Worm (Caenorhabditis elegans) whole organism, L2 larva: ENCODE measurements around the gene cyp-23A1.

Experiments
- ama-1 ChIP-seq: fragments of 150-350 bp; optimal IDR thresholded peaks from 2 replicates; lab custom pipeline; 2018; ENCODE audit warnings: inconsistent platforms
- blmp-1 ChIP-seq: sonication (generic microtip); optimal IDR thresholded peaks from 2 replicates; lab custom pipeline; 2017; ENCODE audit warnings: missing genetic modification characterization, mild to moderate bottlenecking, missing compliant biosample characterization, antibody characterized with exemption, moderate library complexity; ENCODE audit not compliant: insufficient read depth
- crh-2 ChIP-seq: sonication (generic microtip); optimal IDR thresholded peaks from 2 replicates; lab custom pipeline; 2017; ENCODE audit warnings: missing biosample characterization, missing genetic modification characterization
- elt-3 ChIP-seq: sonication (generic microtip); optimal IDR thresholded peaks from 2 replicates; lab custom pipeline; 2017; ENCODE audit warnings: missing biosample characterization, missing genetic modification characterization
- nhr-12 ChIP-seq: fragments of 150-350 bp; optimal IDR thresholded peaks from 2 replicates; lab custom pipeline; 2014; ENCODE audit warnings: missing biosample characterization, missing genetic modification characterization
- skn-1 ChIP-seq: sonication (generic microtip); optimal IDR thresholded peaks from 2 replicates; lab custom pipeline; 2017; ENCODE audit warnings: missing biosample characterization, missing genetic modification characterization
- unc-62 ChIP-seq: fragments of 150-350 bp; optimal IDR thresholded peaks from 2 replicates; lab custom pipeline; 2014; ENCODE audit warnings: missing biosample characterization, missing genetic modification reagents, missing genetic modification characterization

ce11 chrII:4505097-4505626, 6.8 kb upstream of the cyp-23A1 start, which contains the start of gene camt-1:
- TF ChIP-seq crh-2 (tag; lab: Kevin White, UChicago), result no peak
- no peak for TF ChIP-seq unc-62
- no peak for TF ChIP-seq blmp-1 (tag; lab: Kevin White, UChicago)
- TF ChIP-seq nhr-12, result no peak
- TF ChIP-seq ama-1 (lab: Kevin White, UChicago), result no peak
- no peak for TF ChIP-seq skn-1 (tag; lab: Kevin White, UChicago)
- no peak for TF ChIP-seq elt-3 (tag; lab: Kevin White, UChicago)
